Fruit fly (Drosophila melanogaster) whole organism, embryonic: ENCODE data around the gene Cfp1.
A peak's percentile ranks its signal among the peaks of the same experiment; 100 is the strongest.

Experiments
- CG10431 ChIP-seq: fragments of 200-800 bp; sonication (Bioruptor generic); optimal IDR thresholded peaks from 3 replicates; lab custom pipeline; 2018; ENCODE audit warnings: missing biosample characterization, mild to moderate bottlenecking, missing genetic modification characterization
- CG11560 ChIP-seq: fragments of 200-800 bp; sonication (Bioruptor generic); IDR thresholded peaks from 3 replicates; pipeline ENCODE4 v1.3.6; 2022; ENCODE audit warnings: missing biosample characterization, missing genetic modification characterization
- CG12155 ChIP-seq: fragments of 200-800 bp; sonication (Bioruptor generic); optimal IDR thresholded peaks from 3 replicates; lab custom pipeline; 2016; ENCODE audit warnings: missing biosample characterization, missing genetic modification characterization
- CG12744 ChIP-seq: fragments of 200-800 bp; sonication (Bioruptor generic); optimal IDR thresholded peaks from 2 replicates; lab custom pipeline; 2016; ENCODE audit warnings: missing biosample characterization, missing genetic modification characterization
- CG13287 ChIP-seq: fragments of 200-800 bp; sonication (Bioruptor generic); IDR thresholded peaks from 2 replicates; pipeline ENCODE4 v1.3.6; 2022; ENCODE audit warnings: missing biosample characterization, missing genetic modification characterization; ENCODE audit not compliant: partially characterized antibody
- CG14050 ChIP-seq: fragments of 200-800 bp; sonication (Bioruptor generic); IDR thresholded peaks from 3 replicates; pipeline ENCODE4 v1.3.6; 2022; ENCODE audit warnings: missing biosample characterization, missing genetic modification characterization
- CG18599 ChIP-seq: fragments of 200-800 bp; sonication (Bioruptor generic); optimal IDR thresholded peaks from 3 replicates; lab custom pipeline; 2017; ENCODE audit warnings: missing biosample characterization, missing genetic modification characterization, mild to moderate bottlenecking, moderate library complexity, missing genetic modification reagents
- CG2120 ChIP-seq: fragments of 200-800 bp; sonication (Bioruptor generic); optimal IDR thresholded peaks from 3 replicates; lab custom pipeline; 2016; ENCODE audit warnings: missing biosample characterization, missing genetic modification characterization
- CG2875 ChIP-seq: fragments of 200-800 bp; sonication (Bioruptor generic); optimal IDR thresholded peaks from 2 replicates; lab custom pipeline; 2017; ENCODE audit warnings: missing biosample characterization, mild to moderate bottlenecking, missing genetic modification characterization, missing genetic modification reagents
- CG31224 ChIP-seq: fragments of 200-800 bp; sonication (Bioruptor generic); IDR thresholded peaks from 2 replicates; pipeline ENCODE4 v1.3.6; 2022; ENCODE audit warnings: missing biosample characterization, missing genetic modification characterization
- CG33557 ChIP-seq: fragments of 200-800 bp; sonication (Bioruptor generic); optimal IDR thresholded peaks from 2 replicates; lab custom pipeline; 2019; ENCODE audit warnings: missing biosample characterization, mild to moderate bottlenecking, missing genetic modification characterization, moderate library complexity
- CG34224 ChIP-seq: fragments of 200-800 bp; sonication (Bioruptor generic); IDR thresholded peaks from 3 replicates; pipeline ENCODE4 v1.3.6; 2022; ENCODE audit warnings: missing biosample characterization, missing genetic modification characterization; ENCODE audit not compliant: partially characterized antibody
- CG3847 ChIP-seq: fragments of 200-800 bp; sonication (Bioruptor generic); IDR thresholded peaks from 2 replicates; pipeline ENCODE4 v1.3.6; 2022; ENCODE audit warnings: missing biosample characterization, missing genetic modification characterization
- CG4360 ChIP-seq: fragments of 200-800 bp; sonication (Bioruptor generic); IDR thresholded peaks from 2 replicates; pipeline ENCODE4 v1.3.6; 2022; ENCODE audit warnings: missing biosample characterization, missing genetic modification characterization
- CG4707 ChIP-seq: fragments of 200-800 bp; sonication (Bioruptor generic); optimal IDR thresholded peaks from 2 replicates; lab custom pipeline; 2018; ENCODE audit warnings: missing biosample characterization, mild to moderate bottlenecking, missing genetic modification characterization, moderate library complexity
- CG9817 ChIP-seq: fragments of 200-800 bp; sonication (Bioruptor generic); optimal IDR thresholded peaks from 2 replicates; lab custom pipeline; 2018; ENCODE audit warnings: missing biosample characterization, mild to moderate bottlenecking, missing genetic modification characterization, moderate library complexity
- Elba2 ChIP-seq: fragments of 200-800 bp; sonication (Bioruptor generic); optimal IDR thresholded peaks from 3 replicates; lab custom pipeline; 2016; ENCODE audit warnings: missing biosample characterization, missing genetic modification characterization
- Gsc ChIP-seq: fragments of 200-800 bp; sonication (Bioruptor generic); IDR thresholded peaks from 2 replicates; pipeline ENCODE4 v1.3.6; 2022; ENCODE audit warnings: missing biosample characterization, missing genetic modification characterization
- Gug ChIP-seq: fragments of 200-800 bp; sonication (Bioruptor generic); IDR thresholded peaks from 4 replicates; pipeline ENCODE4 v1.3.6; 2022; ENCODE audit warnings: missing biosample characterization, missing genetic modification characterization
- Jarid2 ChIP-seq: fragments of 200-800 bp; sonication (Bioruptor generic); optimal IDR thresholded peaks from 3 replicates; lab custom pipeline; 2017; ENCODE audit warnings: mild to moderate bottlenecking, missing biosample characterization, missing genetic modification reagents, missing genetic modification characterization
- Kr ChIP-seq: fragments of 200-800 bp; sonication (Bioruptor generic); optimal IDR thresholded peaks from 2 replicates; lab custom pipeline; 2017; ENCODE audit warnings: missing biosample characterization, mild to moderate bottlenecking, missing genetic modification characterization
- Max ChIP-seq: fragments of 200-800 bp; sonication (Bioruptor generic); optimal IDR thresholded peaks from 2 replicates; lab custom pipeline; 2016; ENCODE audit warnings: missing biosample characterization, mild to moderate bottlenecking, missing genetic modification characterization
- Scr ChIP-seq: fragments of 200-800 bp; sonication (Bioruptor generic); IDR thresholded peaks from 2 replicates; pipeline ENCODE4 v1.3.6; 2022; ENCODE audit warnings: missing biosample characterization, missing genetic modification characterization; ENCODE audit not compliant: partially characterized antibody
- ara ChIP-seq: fragments of 200-800 bp; sonication (Bioruptor generic); IDR thresholded peaks from 2 replicates; pipeline ENCODE4 v1.3.6; 2022; ENCODE audit warnings: missing biosample characterization, missing genetic modification characterization
- bcd ChIP-seq: fragments of 200-800 bp; sonication (Bioruptor generic); optimal IDR thresholded peaks from 2 replicates; lab custom pipeline; 2017; ENCODE audit warnings: missing biosample characterization, mild to moderate bottlenecking, missing genetic modification characterization
- br ChIP-seq: fragments of >200 bp; optimal IDR thresholded peaks from 2 replicates; lab custom pipeline; 2017
- chinmo ChIP-seq: fragments of 200-800 bp; sonication (Bioruptor generic); IDR thresholded peaks from 4 replicates; pipeline ENCODE4 v1.3.6; 2022; ENCODE audit warnings: missing biosample characterization, missing genetic modification characterization; ENCODE audit not compliant: partially characterized antibody
- corto ChIP-seq: fragments of 200-800 bp; sonication (Bioruptor generic); optimal IDR thresholded peaks from 2 replicates; lab custom pipeline; 2016; ENCODE audit warnings: missing biosample characterization, mild to moderate bottlenecking, missing genetic modification characterization, moderate library complexity
- crc ChIP-seq: fragments of 200-800 bp; sonication (Bioruptor generic); optimal IDR thresholded peaks from 2 replicates; lab custom pipeline; 2016; ENCODE audit warnings: missing biosample characterization, missing genetic modification characterization
- croc ChIP-seq: fragments of 200-800 bp; sonication (Bioruptor generic); conservative IDR thresholded peaks from 3 replicates; pipeline ENCODE4 v1.3.6; 2022; ENCODE audit warnings: missing biosample characterization, missing genetic modification characterization
- danr ChIP-seq: fragments of 200-800 bp; sonication (Bioruptor generic); IDR thresholded peaks from 2 replicates; pipeline ENCODE4 v1.3.6; 2022; ENCODE audit warnings: missing biosample characterization, missing genetic modification characterization
- esg ChIP-seq: fragments of 200-800 bp; sonication (Bioruptor generic); conservative IDR thresholded peaks from 2 replicates; pipeline ENCODE4 v1.3.6; 2022; ENCODE audit warnings: missing biosample characterization, missing genetic modification characterization
- exex ChIP-seq: fragments of 200-800 bp; sonication (Bioruptor generic); optimal IDR thresholded peaks from 4 replicates; lab custom pipeline; 2018; ENCODE audit warnings: missing biosample characterization, mild to moderate bottlenecking, missing genetic modification characterization, moderate library complexity
- eyg ChIP-seq: fragments of 200-800 bp; sonication (Bioruptor generic); optimal IDR thresholded peaks from 3 replicates; lab custom pipeline; 2016; ENCODE audit warnings: missing biosample characterization, missing genetic modification characterization
- grau ChIP-seq: fragments of 200-800 bp; optimal IDR thresholded peaks from 3 replicates; lab custom pipeline; 2019; ENCODE audit warnings: missing biosample characterization, mild to moderate bottlenecking, missing genetic modification characterization, moderate library complexity
- gsb ChIP-seq: fragments of 200-800 bp; sonication (Bioruptor generic); IDR thresholded peaks from 2 replicates; pipeline ENCODE4 v1.3.6; 2022; ENCODE audit warnings: missing biosample characterization, missing genetic modification characterization
- her ChIP-seq: fragments of 200-800 bp; sonication (Bioruptor generic); optimal IDR thresholded peaks from 2 replicates; lab custom pipeline; 2016; ENCODE audit warnings: missing biosample characterization, missing genetic modification characterization
- hth ChIP-seq: fragments of >200 bp; optimal IDR thresholded peaks from 2 replicates; lab custom pipeline; 2017; ENCODE audit warnings: inconsistent platforms
- lmd ChIP-seq: fragments of 200-800 bp; sonication (Bioruptor generic); IDR thresholded peaks from 2 replicates; pipeline ENCODE4 v1.3.6; 2022; ENCODE audit warnings: missing biosample characterization, missing genetic modification characterization
- nom ChIP-seq: fragments of 200-800 bp; sonication (Bioruptor generic); optimal IDR thresholded peaks from 2 replicates; lab custom pipeline; 2017; ENCODE audit warnings: missing biosample characterization, missing genetic modification characterization, mild to moderate bottlenecking, moderate library complexity, missing genetic modification reagents
- rib ChIP-seq: fragments of 200-800 bp; sonication (Bioruptor generic); IDR thresholded peaks from 2 replicates; pipeline ENCODE4 v1.3.6; 2022; ENCODE audit warnings: missing biosample characterization, missing genetic modification characterization
- sc ChIP-seq, 3 experiments: fragments of >200 bp in 2 of 3; fragments of 200-800 bp in 1 of 3; sonication (Bioruptor generic) in 1 of 3; optimal IDR thresholded peaks; 2 replicates in 2 of 3; 3 replicates in 1 of 3; lab custom pipeline; 2017; ENCODE audit warnings: mild to moderate bottlenecking in 1 of 3, missing biosample characterization in 1 of 3, missing genetic modification characterization in 1 of 3, missing genetic modification reagents in 1 of 3
- sd ChIP-seq: fragments of 200-800 bp; sonication (Bioruptor generic); optimal IDR thresholded peaks from 3 replicates; lab custom pipeline; 2018; ENCODE audit warnings: missing biosample characterization, mild to moderate bottlenecking, missing genetic modification characterization, moderate library complexity
- sens-2 ChIP-seq: fragments of 200-800 bp; sonication (Bioruptor generic); IDR thresholded peaks from 2 replicates; pipeline ENCODE4 v1.3.6; 2022; ENCODE audit warnings: missing biosample characterization, missing genetic modification characterization
- ssp ChIP-seq: fragments of 200-800 bp; sonication (Bioruptor generic); IDR thresholded peaks from 2 replicates; pipeline ENCODE4 v1.3.6; 2022; ENCODE audit warnings: missing biosample characterization, missing genetic modification characterization
- tin ChIP-seq: fragments of 200-800 bp; sonication (Bioruptor generic); optimal IDR thresholded peaks from 3 replicates; lab custom pipeline; 2016; ENCODE audit warnings: missing biosample characterization, missing genetic modification characterization
- tx ChIP-seq: fragments of 200-800 bp; sonication (Bioruptor generic); optimal IDR thresholded peaks from 2 replicates; lab custom pipeline; 2016; ENCODE audit warnings: missing biosample characterization, missing genetic modification characterization
- unc-4 ChIP-seq: fragments of 200-800 bp; sonication (Bioruptor generic); IDR thresholded peaks from 2 replicates; pipeline ENCODE4 v1.3.6; 2022; ENCODE audit warnings: missing biosample characterization, missing genetic modification characterization; ENCODE audit not compliant: partially characterized antibody
- unpg ChIP-seq: fragments of 200-800 bp; sonication (Bioruptor generic); optimal IDR thresholded peaks from 3 replicates; lab custom pipeline; 2018; ENCODE audit warnings: missing biosample characterization, mild to moderate bottlenecking, missing genetic modification characterization, moderate library complexity
- vvl ChIP-seq: fragments of 200-800 bp; sonication (Bioruptor generic); IDR thresholded peaks from 2 replicates; pipeline ENCODE4 v1.3.6; 2022; ENCODE audit warnings: missing biosample characterization, missing genetic modification characterization
- zen ChIP-seq: fragments of 200-800 bp; sonication (Bioruptor generic); optimal IDR thresholded peaks from 3 replicates; lab custom pipeline; 2018; ENCODE audit warnings: missing biosample characterization, mild to moderate bottlenecking, missing genetic modification characterization, moderate library complexity
- zfh1 ChIP-seq: fragments of 200-800 bp; sonication (Bioruptor generic); IDR thresholded peaks from 3 replicates; pipeline ENCODE4 v1.3.6; 2022; ENCODE audit warnings: missing biosample characterization, missing genetic modification characterization

The Cfp1 gene

DNA sequence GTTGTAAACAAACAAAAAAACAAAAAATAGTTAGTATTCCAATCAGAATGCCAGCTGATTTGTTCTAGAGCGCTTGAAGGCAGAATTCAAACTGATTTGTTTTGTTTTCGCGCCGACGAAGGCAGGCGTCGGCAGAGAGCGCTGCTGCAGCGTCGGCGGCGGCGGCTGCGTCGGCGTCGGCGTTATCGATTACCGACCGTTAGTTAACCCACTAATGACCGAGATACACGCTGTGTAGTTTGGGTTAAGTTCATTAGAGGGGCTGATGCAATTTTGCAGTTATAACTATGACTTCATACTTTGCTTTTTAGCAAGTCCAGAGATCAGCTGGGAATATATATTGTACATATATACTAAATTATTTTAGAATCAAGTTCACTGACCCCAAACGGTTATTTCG, 49.6 kb downstream of the Cfp1 start, which contains the start of gene t (continued):
- TF ChIP-seq exex (tag; lab: Kevin White, UChicago) (no peak), Elba2 (GFP tag; lab: Kevin White, UChicago) (no peak), grau (tag; lab: Kevin White, UChicago) (peak; percentile 23), CG31224 (no peak), CG9817 (tag; lab: Kevin White, UChicago) (no peak), CG2120 (GFP tag; lab: Kevin White, UChicago) (peak; percentile 19), gsb (no peak), CG14050 (no peak), croc (GFP tag; lab: Robert Waterston, UW) (no peak), Jarid2 (GFP tag; lab: Kevin White, UChicago) (no peak), CG2875 (GFP tag; lab: Kevin White, UChicago) (no peak), CG34224 (GFP tag; lab: Robert Waterston, UW) (peak; percentile 25; the same call in 1 of the 3 replicates), chinmo (GFP tag; lab: Robert Waterston, UW) (0 out of 4 replicates have a peak, but pooled peaks have one; percentile 29), CG10431 (GFP tag; lab: Kevin White, UChicago) (no peak), sens-2 (GFP tag; lab: Robert Waterston, UW) (no peak), CG33557 (GFP tag; lab: Kevin White, UChicago) (no peak), Gug (GFP tag; lab: Robert Waterston, UW) (no peak), Max (GFP tag; lab: Kevin White, UChicago) (no peak), rib (no peak), zfh1 (GFP tag; lab: Robert Waterston, UW) (no peak), CG12744 (GFP tag; lab: Kevin White, UChicago) (no peak), crc (GFP tag; lab: Kevin White, UChicago) (no peak), CG4360 (GFP tag; lab: Robert Waterston, UW) (no peak), sd (no peak), tx (GFP tag; lab: Kevin White, UChicago) (no peak), her (GFP tag; lab: Kevin White, UChicago) (no peak), lmd (GFP tag; lab: Robert Waterston, UW) (no peak), unpg (GFP tag; lab: Kevin White, UChicago) (peak; percentile 18), danr (GFP tag; lab: Robert Waterston, UW) (no peak), CG4707 (no peak), zen (tag; lab: Kevin White, UChicago) (no peak), tin (GFP tag; lab: Kevin White, UChicago) (no peak), CG13287 (GFP tag; lab: Robert Waterston, UW) (no peak), CG3847 (GFP tag; lab: Robert Waterston, UW) (no peak), CG18599 (GFP tag; lab: Kevin White, UChicago) (no peak), unc-4 (GFP tag; lab: Robert Waterston, UW) (no peak), hth (lab: Kevin White, UChicago) (no peak), Scr (GFP tag; lab: Robert Waterston, UW) (peak; percentile 22; the same call in 1 of the 2 replicates), esg (GFP tag; lab: Robert Waterston, UW) (no peak), Gsc (GFP tag; lab: Robert Waterston, UW) (no peak), corto (GFP tag; lab: Kevin White, UChicago) (no peak), bcd (GFP tag; lab: Kevin White, UChicago) (no peak), vvl (no peak), sc (optimal IDR thresholded peaks at IDR 0.05; lab: Kevin White, UChicago) (no peak), sc (GFP tag; optimal IDR thresholded peaks at IDR 0.05; lab: Kevin White, UChicago) (no peak), br (lab: Kevin White, UChicago) (no peak), Kr (no peak), ara (no peak), ssp (GFP tag; lab: Robert Waterston, UW) (no peak), CG12155 (GFP tag; lab: Kevin White, UChicago) (no peak), nom (GFP tag; lab: Kevin White, UChicago) (no peak), eyg (GFP tag; lab: Kevin White, UChicago) (no peak), CG11560 (tag; lab: Robert Waterston, UW) (no peak)
